Fruit fly (Drosophila melanogaster): Measurements from ENCODE around the gene mrt.

Gene mrt

dm6 chr3R:27253136-27253920, 29.1 kb downstream of the mrt start, which contains the start of gene pll (continued):
- TF ChIP-seq lbe (GFP tag; optimal IDR thresholded peaks at IDR 0.05) = no peak
- TF ChIP-seq CG8944 (GFP tag; optimal IDR thresholded peaks at IDR 0.05) = peak; percentile 64
- peak; percentile 86 for TF ChIP-seq CG16779 (GFP tag; IDR thresholded peaks at IDR 0.05)
- TF ChIP-seq vnd (GFP tag; IDR thresholded peaks at IDR 0.05; ENCODE audit: partially characterized antibody) = 0 out of 3 replicates have a peak, but pooled peaks have one; percentile 9
- peak; percentile 67 for TF ChIP-seq CG4424 (GFP tag; optimal IDR thresholded peaks at IDR 0.05)
- no peak for TF ChIP-seq hth (optimal IDR thresholded peaks at IDR 0.05)
- no peak for TF ChIP-seq CG17385 (GFP tag; optimal IDR thresholded peaks at IDR 0.05)
- peak; percentile 38 for TF ChIP-seq CG8089 (GFP tag; optimal IDR thresholded peaks at IDR 0.05)
- peak; percentile 96 for TF ChIP-seq slbo (GFP tag; IDR thresholded peaks at IDR 0.05)
- peak; percentile 24 for TF ChIP-seq mirr (GFP tag; optimal IDR thresholded peaks at IDR 0.05)
- peak; percentile 67 for TF ChIP-seq Adf1 (GFP tag; IDR thresholded peaks at IDR 0.05)
- TF ChIP-seq ewg (GFP tag; optimal IDR thresholded peaks at IDR 0.05) = peak; percentile 81
- TF ChIP-seq CG4617 (GFP tag; optimal IDR thresholded peaks at IDR 0.05; ENCODE audit: borderline replicate concordance) = peak; percentile 94
- TF ChIP-seq grau (tag; optimal IDR thresholded peaks at IDR 0.05) = peak; percentile 80
- TF ChIP-seq shn (GFP tag; optimal IDR thresholded peaks at IDR 0.05) = peak; percentile 63
- peak; percentile 91 for TF ChIP-seq Xrp1 (GFP tag; IDR thresholded peaks at IDR 0.05)
- TF ChIP-seq Gsc (GFP tag; IDR thresholded peaks at IDR 0.05) = 0 out of 2 replicates have a peak, but pooled peaks have one; percentile 32
- no peak for TF ChIP-seq Trl (optimal IDR thresholded peaks at IDR 0.05)
- TF ChIP-seq Trl (GFP tag; optimal IDR thresholded peaks at IDR 0.05) = peak; percentile 68
- TF ChIP-seq zen2 (GFP tag; IDR thresholded peaks at IDR 0.05; ENCODE audit: partially characterized antibody) = no peak
- TF ChIP-seq CG5245 (GFP tag; optimal IDR thresholded peaks at IDR 0.05) = peak; percentile 62
- TF ChIP-seq NC2β (GFP tag; optimal IDR thresholded peaks at IDR 0.05) = peak; percentile 53
- peak; percentile 76 for TF ChIP-seq MESR4 (GFP tag; optimal IDR thresholded peaks at IDR 0.05)
- peak; percentile 75 for TF ChIP-seq cg (GFP tag; optimal IDR thresholded peaks at IDR 0.05)
- peak; percentile 77 for TF ChIP-seq CG8924 (tag; optimal IDR thresholded peaks at IDR 0.05)
- peak; percentile 32 for TF ChIP-seq CG7987 (GFP tag; optimal IDR thresholded peaks at IDR 0.05)
- peak; percentile 50 for TF ChIP-seq schlank (tag; optimal IDR thresholded peaks at IDR 0.05)
- peak; percentile 63; the same call in 2 of the 3 replicates for TF ChIP-seq sr (GFP tag; IDR thresholded peaks at IDR 0.05)
- peak; percentile 93 for TF ChIP-seq Rfx (GFP tag; IDR thresholded peaks at IDR 0.05)
- no peak for TF ChIP-seq sc (optimal IDR thresholded peaks at IDR 0.05)
- TF ChIP-seq sc (GFP tag; optimal IDR thresholded peaks at IDR 0.05) = peak; percentile 30
- no peak for TF ChIP-seq Usf (GFP tag; optimal IDR thresholded peaks at IDR 0.05)
- peak; percentile 68 for TF ChIP-seq Poxn (GFP tag; IDR thresholded peaks at IDR 0.05)
- peak; percentile 83 for TF ChIP-seq al (GFP tag; IDR thresholded peaks at IDR 0.05)
- TF ChIP-seq CG31365 (tag; optimal IDR thresholded peaks at IDR 0.05) = no peak
- peak; percentile 84 for TF ChIP-seq Ets97D (GFP tag; optimal IDR thresholded peaks at IDR 0.05)
- TF ChIP-seq CG18599 (GFP tag; optimal IDR thresholded peaks at IDR 0.05) = peak; percentile 88
- TF ChIP-seq chinmo (GFP tag; IDR thresholded peaks at IDR 0.05; ENCODE audit: partially characterized antibody) = 0 out of 4 replicates have a peak, but pooled peaks have one; percentile 60
- peak; percentile 26 for TF ChIP-seq CG1792 (GFP tag; optimal IDR thresholded peaks at IDR 0.05)
- peak; percentile 72 for TF ChIP-seq CG1233 (GFP tag; optimal IDR thresholded peaks at IDR 0.05)
- TF ChIP-seq CG4282 (GFP tag; optimal IDR thresholded peaks at IDR 0.05) = no peak
- TF ChIP-seq Dll (GFP tag; IDR thresholded peaks at IDR 0.05; ENCODE audit: partially characterized antibody) = peak; percentile 68; the same call in 3 of the 4 replicates
- TF ChIP-seq CG11398 (GFP tag; optimal IDR thresholded peaks at IDR 0.05) = no peak
- TF ChIP-seq CG11695 (GFP tag; IDR thresholded peaks at IDR 0.05) = peak; percentile 88
- TF ChIP-seq CG31224 (GFP tag; IDR thresholded peaks at IDR 0.05) = peak; percentile 84
- peak; percentile 86 for TF ChIP-seq CG30403 (GFP tag; optimal IDR thresholded peaks at IDR 0.05)
- peak; percentile 92 for TF ChIP-seq CG12391 (tag; optimal IDR thresholded peaks at IDR 0.05)
- peak; percentile 35 for TF ChIP-seq CG34376 (GFP tag; optimal IDR thresholded peaks at IDR 0.05)
- no peak for TF ChIP-seq prd (optimal IDR thresholded peaks at IDR 0.05)
- peak; percentile 91 for TF ChIP-seq prd (GFP tag; IDR thresholded peaks at IDR 0.05)
